Fruit fly (Drosophila melanogaster): Measurements from ENCODE around the gene TORIP.

TORIP gene

dm6 chr3L:19845047-19845906 is 40.4 kb upstream of the TORIP start, which contains the start of gene Papss (continued):
- TF ChIP-seq Hmx (GFP tag; optimal IDR thresholded peaks at IDR 0.05) = no peak
- TF ChIP-seq sr (GFP tag; IDR thresholded peaks at IDR 0.05) = peak; percentile 33; the same call in 2 of the 3 replicates
- no peak; the same call in 2 of the 3 replicates for TF ChIP-seq jigr1 (GFP tag; IDR thresholded peaks at IDR 0.05)
- no peak for TF ChIP-seq CG10147 (GFP tag; optimal IDR thresholded peaks at IDR 0.05)
- TF ChIP-seq CG17186 (GFP tag; optimal IDR thresholded peaks at IDR 0.05) = no peak
- no peak for TF ChIP-seq CG17361 (GFP tag; IDR thresholded peaks at IDR 0.05)
- TF ChIP-seq CG2202 (tag; optimal IDR thresholded peaks at IDR 0.05) = peak; percentile 13
- peak; percentile 41 for TF ChIP-seq vvl (GFP tag; IDR thresholded peaks at IDR 0.05)
- TF ChIP-seq bcd (GFP tag; optimal IDR thresholded peaks at IDR 0.05) = no peak
- TF ChIP-seq HLH3B (GFP tag; IDR thresholded peaks at IDR 0.05) = no peak; the same call in 1 of the 2 replicates
- peak; percentile 43 for TF ChIP-seq HHEX (GFP tag; optimal IDR thresholded peaks at IDR 0.05)
- TF ChIP-seq nerfin-2 (GFP tag; IDR thresholded peaks at IDR 0.05; ENCODE audit: partially characterized antibody) = peak; percentile 56
- peak; percentile 70 for TF ChIP-seq CG9932 (GFP tag; IDR thresholded peaks at IDR 0.05)
- TF ChIP-seq gro (GFP tag; optimal IDR thresholded peaks at IDR 0.05) = no peak
- TF ChIP-seq CG4404 (GFP tag; IDR thresholded peaks at IDR 0.05) = no peak
- TF ChIP-seq Gug (GFP tag; IDR thresholded peaks at IDR 0.05) = 0 out of 4 replicates have a peak, but pooled peaks have one; percentile 26
- no peak for TF ChIP-seq az2 (GFP tag; optimal IDR thresholded peaks at IDR 0.05)
- no peak for TF ChIP-seq Lpt (GFP tag; optimal IDR thresholded peaks at IDR 0.05)
- TF ChIP-seq vnd (GFP tag; IDR thresholded peaks at IDR 0.05; ENCODE audit: partially characterized antibody) = peak; percentile 69
- no peak for TF ChIP-seq Doc2 (GFP tag; IDR thresholded peaks at IDR 0.05)
- no peak for TF ChIP-seq fru (optimal IDR thresholded peaks at IDR 0.05)
- no peak for TF ChIP-seq CG8290 (GFP tag; optimal IDR thresholded peaks at IDR 0.05)
- no peak for TF ChIP-seq CG8290 (tag; optimal IDR thresholded peaks at IDR 0.05)
- TF ChIP-seq MTF-1 (GFP tag; optimal IDR thresholded peaks at IDR 0.05; ENCODE audit: borderline replicate concordance) = no peak
- TF ChIP-seq Hr78 (GFP tag; optimal IDR thresholded peaks at IDR 0.05) = no peak
- no peak for TF ChIP-seq CG8944 (GFP tag; optimal IDR thresholded peaks at IDR 0.05)
- no peak for TF ChIP-seq CG7372 (GFP tag; IDR thresholded peaks at IDR 0.05)
- TF ChIP-seq CG6272 (GFP tag; IDR thresholded peaks at IDR 0.05) = no peak; the same call in 1 of the 2 replicates
- no peak for TF ChIP-seq CoRest (tag; optimal IDR thresholded peaks at IDR 0.05)
- TF ChIP-seq eve (GFP tag; optimal IDR thresholded peaks at IDR 0.05) = no peak
- TF ChIP-seq Dek (tag; optimal IDR thresholded peaks at IDR 0.05) = peak; percentile 17
- no peak for TF ChIP-seq Lim3 (GFP tag; IDR thresholded peaks at IDR 0.05)
- TF ChIP-seq lab (GFP tag; optimal IDR thresholded peaks at IDR 0.05) = peak; percentile 86
- peak; percentile 61; the same call in 1 of the 3 replicates for TF ChIP-seq mld (GFP tag; IDR thresholded peaks at IDR 0.05; ENCODE audit: partially characterized antibody)
- no peak for TF ChIP-seq CG9609 (GFP tag; optimal IDR thresholded peaks at IDR 0.05)
- peak; percentile 95 for TF ChIP-seq Dll (GFP tag; IDR thresholded peaks at IDR 0.05; ENCODE audit: partially characterized antibody)
- TF ChIP-seq CG12744 (GFP tag; optimal IDR thresholded peaks at IDR 0.05) = no peak
- no peak for TF ChIP-seq Sox102F (GFP tag; optimal IDR thresholded peaks at IDR 0.05)
- TF ChIP-seq luna (GFP tag; optimal IDR thresholded peaks at IDR 0.05) = no peak
- TF ChIP-seq sqz (GFP tag; optimal IDR thresholded peaks at IDR 0.05) = no peak
- TF ChIP-seq bowl (GFP tag; IDR thresholded peaks at IDR 0.05) = no peak
- TF ChIP-seq jing (GFP tag; optimal IDR thresholded peaks at IDR 0.05) = no peak
- peak; percentile 58 for TF ChIP-seq Xrp1 (GFP tag; IDR thresholded peaks at IDR 0.05)
- TF ChIP-seq da (GFP tag; optimal IDR thresholded peaks at IDR 0.05) = no peak
- TF ChIP-seq Bgb (GFP tag; IDR thresholded peaks at IDR 0.05; ENCODE audit: partially characterized antibody) = peak; percentile 82
- TF ChIP-seq crp (GFP tag; optimal IDR thresholded peaks at IDR 0.05) = peak; percentile 77 to 94
- TF ChIP-seq Camta (GFP tag; optimal IDR thresholded peaks at IDR 0.05) = no peak
- TF ChIP-seq pho (GFP tag; optimal IDR thresholded peaks at IDR 0.05) = peak; percentile 11
- peak; percentile 54 for TF ChIP-seq CG2678 (tag; optimal IDR thresholded peaks at IDR 0.05)
